Worm (Caenorhabditis elegans) whole organism, L1 larva: ENCODE measurements around the gene slc-17.4.
A peak's percentile ranks its signal among the peaks of the same experiment; 100 is the strongest.

Experiments used
- ama-1 ChIP-seq: fragments of 150-350 bp; optimal IDR thresholded peaks from 2 replicates; lab custom pipeline; 2014
- ceh-82 ChIP-seq, 3 experiments: fragments of 150-350 bp in 1 of 3; sonication (generic microtip) in 2 of 3; optimal IDR thresholded peaks; 2 replicates each; lab custom pipeline; 2014 to 2017; ENCODE audit warnings: missing biosample characterization in 3 of 3, missing genetic modification characterization in 3 of 3
- ces-1 ChIP-seq: fragments of 150-350 bp; optimal IDR thresholded peaks from 2 replicates; lab custom pipeline; 2014; ENCODE audit warnings: missing biosample characterization, missing genetic modification reagents, missing genetic modification characterization
- egl-27 ChIP-seq, 2 experiments: fragments of 150-350 bp in 1 of 2; sonication (generic microtip); optimal IDR thresholded peaks; 3 replicates each; lab custom pipeline; 2017 to 2018; ENCODE audit warnings: missing biosample characterization in 2 of 2, missing genetic modification characterization in 2 of 2, missing genetic modification reagents in 2 of 2
- elt-3 ChIP-seq, 6 experiments: fragments of 150-350 bp in 1 of 6; sonication (generic microtip); optimal IDR thresholded peaks; 2 replicates each; lab custom pipeline; 2017 to 2018; ENCODE audit warnings: missing biosample characterization in 6 of 6, missing genetic modification characterization in 6 of 6, inconsistent platforms in 1 of 6
- ets-5 ChIP-seq: fragments of 200-800 bp; sonication (Bioruptor generic); IDR thresholded peaks from 2 replicates; pipeline ENCODE4 v1.3.6; 2022; ENCODE audit warnings: missing genetic modification characterization, missing compliant biosample characterization
- fos-1 ChIP-seq: fragments of 150-350 bp; optimal IDR thresholded peaks from 2 replicates; lab custom pipeline; 2014; ENCODE audit warnings: missing biosample characterization, missing genetic modification characterization
- jun-1 ChIP-seq: fragments of 150-350 bp; optimal IDR thresholded peaks from 2 replicates; lab custom pipeline; 2014; ENCODE audit warnings: missing biosample characterization, missing genetic modification reagents, missing genetic modification characterization
- lin-15B ChIP-seq: fragments of 150-350 bp; sonication (generic microtip); optimal IDR thresholded peaks from 3 replicates; lab custom pipeline; 2014; ENCODE audit warnings: missing biosample characterization, missing genetic modification characterization
- mdl-1 ChIP-seq, 2 experiments: fragments of 150-350 bp; optimal IDR thresholded peaks; 2 replicates each; lab custom pipeline; 2014 to 2017; ENCODE audit warnings: missing biosample characterization in 2 of 2, missing genetic modification characterization in 2 of 2, inconsistent platforms in 1 of 2
- skn-1 ChIP-seq: fragments of 150-350 bp; optimal IDR thresholded peaks from 2 replicates; lab custom pipeline; 2014; ENCODE audit warnings: missing biosample characterization, missing genetic modification characterization
- unc-130 ChIP-seq: fragments of 150-350 bp; optimal IDR thresholded peaks from 2 replicates; lab custom pipeline; 2017; ENCODE audit warnings: missing biosample characterization, missing genetic modification characterization, inconsistent platforms

DNA sequence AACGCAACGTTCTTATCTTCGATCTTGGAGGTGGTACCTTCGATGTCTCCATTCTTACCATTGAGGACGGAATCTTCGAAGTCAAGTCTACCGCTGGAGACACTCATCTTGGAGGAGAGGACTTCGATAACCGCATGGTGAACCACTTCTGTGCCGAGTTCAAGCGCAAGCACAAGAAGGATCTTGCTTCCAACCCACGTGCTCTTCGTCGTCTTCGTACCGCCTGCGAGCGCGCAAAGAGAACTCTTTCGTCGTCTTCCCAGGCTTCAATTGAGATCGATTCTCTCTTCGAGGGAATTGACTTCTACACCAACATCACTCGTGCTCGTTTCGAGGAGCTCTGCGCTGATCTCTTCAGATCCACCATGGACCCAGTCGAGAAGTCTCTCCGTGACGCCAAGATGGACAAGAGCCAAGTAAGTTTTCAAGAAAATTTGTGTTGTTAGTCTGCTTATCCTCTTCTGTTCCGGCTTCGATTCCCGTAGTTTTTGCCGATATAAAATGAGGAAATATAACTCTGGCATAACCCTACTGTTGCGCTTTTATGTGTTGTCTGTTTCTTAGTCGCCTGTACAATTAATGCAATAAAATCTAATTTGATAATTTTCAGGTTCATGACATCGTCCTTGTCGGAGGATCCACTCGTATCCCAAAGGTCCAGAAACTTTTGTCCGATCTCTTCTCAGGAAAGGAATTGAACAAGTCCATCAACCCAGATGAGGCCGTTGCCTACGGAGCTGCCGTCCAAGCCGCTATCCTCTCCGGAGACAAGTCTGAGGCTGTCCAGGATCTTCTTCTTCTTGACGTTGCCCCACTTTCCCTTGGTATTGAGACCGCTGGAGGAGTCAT lies 11.7 kb downstream of the slc-17.4 start:
- no peak for TF ChIP-seq elt-3 (tag; optimal IDR thresholded peaks at IDR 0.05; lab: Kevin White, UChicago)
- TF ChIP-seq ama-1: peak; percentile 68
- no peak for TF ChIP-seq ets-5 (GFP tag; lab: Robert Waterston, UW)
- TF ChIP-seq egl-27 (tag; optimal IDR thresholded peaks at IDR 0.05; lab: Kevin White, UChicago): no peak
- TF ChIP-seq ceh-82 (tag; optimal IDR thresholded peaks at IDR 0.05; lab: Kevin White, UChicago): no peak
- no peak for TF ChIP-seq jun-1 (tag; lab: Kevin White, UChicago)
- TF ChIP-seq skn-1: peak; percentile 35
- no peak for TF ChIP-seq unc-130 (tag; lab: Kevin White, UChicago)
- no peak for TF ChIP-seq ces-1 (GFP tag; lab: Kevin White, UChicago)
- TF ChIP-seq mdl-1 (tag; optimal IDR thresholded peaks at IDR 0.05; lab: Kevin White, UChicago): no peak
- TF ChIP-seq fos-1 (tag; lab: Kevin White, UChicago): no peak
- no peak for TF ChIP-seq lin-15B (tag; lab: Kevin White, UChicago)
